Fruit fly (Drosophila melanogaster) whole organism, prepupa: ENCODE results near the gene Ppcs.

Experiments
- Blimp-1 ChIP-seq: fragments of 200-800 bp; sonication (Bioruptor generic); optimal IDR thresholded peaks from 3 replicates; lab custom pipeline; 2017; ENCODE audit warnings: missing biosample characterization, missing genetic modification characterization, mild to moderate bottlenecking, moderate library complexity, missing genetic modification reagents
- CG10631 ChIP-seq: fragments of 200-800 bp; sonication (Bioruptor generic); optimal IDR thresholded peaks from 2 replicates; lab custom pipeline; 2016; ENCODE audit warnings: missing biosample characterization, missing genetic modification characterization
- CG10669 ChIP-seq: fragments of 200-800 bp; sonication (Bioruptor generic); optimal IDR thresholded peaks from 3 replicates; lab custom pipeline; 2018; ENCODE audit warnings: missing biosample characterization, mild to moderate bottlenecking, missing genetic modification characterization, moderate library complexity
- CG11294 ChIP-seq: fragments of 200-800 bp; sonication (Bioruptor generic); IDR thresholded peaks from 2 replicates; pipeline ENCODE4 v1.3.6; 2022; ENCODE audit warnings: missing biosample characterization, missing genetic modification characterization
- CG15336 ChIP-seq: fragments of 200-800 bp; sonication (Bioruptor generic); IDR thresholded peaks from 2 replicates; pipeline ENCODE4 v1.3.6; 2022; ENCODE audit warnings: missing biosample characterization, missing genetic modification characterization
- CG31627 ChIP-seq: fragments of 200-800 bp; sonication (Bioruptor generic); optimal IDR thresholded peaks from 3 replicates; lab custom pipeline; 2016; ENCODE audit warnings: missing biosample characterization, missing genetic modification characterization
- CG32006 ChIP-seq: fragments of 200-800 bp; sonication (Bioruptor generic); optimal IDR thresholded peaks from 3 replicates; lab custom pipeline; 2017; ENCODE audit warnings: missing biosample characterization, mild to moderate bottlenecking, missing genetic modification characterization
- CG6163 ChIP-seq: fragments of 200-800 bp; sonication (Bioruptor generic); IDR thresholded peaks from 3 replicates; pipeline ENCODE4 v1.3.6; 2022; ENCODE audit warnings: missing biosample characterization, missing genetic modification characterization
- CG6854 ChIP-seq: fragments of 200-800 bp; sonication (Bioruptor generic); optimal IDR thresholded peaks from 2 replicates; lab custom pipeline; 2017; ENCODE audit warnings: missing biosample characterization, mild to moderate bottlenecking, missing genetic modification characterization
- CG7368 ChIP-seq: fragments of 200-800 bp; sonication (Bioruptor generic); optimal IDR thresholded peaks from 3 replicates; lab custom pipeline; 2016; ENCODE audit warnings: missing biosample characterization, missing genetic modification characterization
- CG8119 ChIP-seq: fragments of 200-800 bp; sonication (Bioruptor generic); IDR thresholded peaks from 3 replicates; pipeline ENCODE4 v1.3.6; 2022; ENCODE audit warnings: missing biosample characterization, missing genetic modification characterization
- CG8632 ChIP-seq: fragments of 200-800 bp; sonication (Bioruptor generic); optimal IDR thresholded peaks from 3 replicates; lab custom pipeline; 2016; ENCODE audit warnings: missing biosample characterization, missing genetic modification characterization
- Eip78C ChIP-seq: fragments of 200-800 bp; sonication (Bioruptor generic); peaks from one replicate; lab custom pipeline; 2016; ENCODE audit warnings: missing biosample characterization, missing genetic modification characterization
- Lpt ChIP-seq: fragments of 200-800 bp; sonication (Bioruptor generic); optimal IDR thresholded peaks from 3 replicates; lab custom pipeline; 2016; ENCODE audit warnings: missing biosample characterization, missing genetic modification characterization
- Met ChIP-seq: fragments of 200-800 bp; sonication (Bioruptor generic); optimal IDR thresholded peaks from 3 replicates; lab custom pipeline; 2016; ENCODE audit warnings: missing biosample characterization, missing genetic modification characterization
- OdsH ChIP-seq: fragments of 200-800 bp; sonication (Bioruptor generic); optimal IDR thresholded peaks from 3 replicates; lab custom pipeline; 2016; ENCODE audit warnings: missing biosample characterization, missing genetic modification characterization
- Smox ChIP-seq: fragments of 200-800 bp; sonication (Bioruptor generic); optimal IDR thresholded peaks from 3 replicates; lab custom pipeline; 2016; ENCODE audit warnings: missing biosample characterization, missing genetic modification characterization
- Sox102F ChIP-seq: fragments of 200-800 bp; sonication (Bioruptor generic); optimal IDR thresholded peaks from 2 replicates; lab custom pipeline; 2016; ENCODE audit warnings: missing biosample characterization, mild to moderate bottlenecking, missing genetic modification characterization
- achi ChIP-seq: fragments of 200-800 bp; sonication (Bioruptor generic); optimal IDR thresholded peaks from 3 replicates; lab custom pipeline; 2016; ENCODE audit warnings: missing biosample characterization, missing genetic modification characterization
- acj6 ChIP-seq: fragments of 200-800 bp; sonication (Bioruptor generic); optimal IDR thresholded peaks from 3 replicates; lab custom pipeline; 2016; ENCODE audit warnings: missing biosample characterization, missing genetic modification characterization
- eg ChIP-seq: fragments of 200-800 bp; sonication (Bioruptor generic); IDR thresholded peaks from 3 replicates; pipeline ENCODE4 v1.3.6; 2022; ENCODE audit warnings: missing biosample characterization, missing genetic modification characterization
- esn ChIP-seq: fragments of 200-800 bp; sonication (Bioruptor generic); optimal IDR thresholded peaks from 2 replicates; lab custom pipeline; 2016; ENCODE audit warnings: missing biosample characterization, mild to moderate bottlenecking, missing genetic modification characterization, moderate library complexity
- fd59A ChIP-seq: fragments of 200-800 bp; sonication (Bioruptor generic); optimal IDR thresholded peaks from 2 replicates; lab custom pipeline; 2017; ENCODE audit warnings: missing biosample characterization, mild to moderate bottlenecking, missing genetic modification characterization, missing genetic modification reagents
- fkh ChIP-seq: fragments of 200-800 bp; sonication (Bioruptor generic); optimal IDR thresholded peaks from 3 replicates; lab custom pipeline; 2017; ENCODE audit warnings: missing biosample characterization, mild to moderate bottlenecking, missing genetic modification characterization, moderate library complexity
- net ChIP-seq: fragments of 200-800 bp; sonication (Bioruptor generic); optimal IDR thresholded peaks from 3 replicates; lab custom pipeline; 2016; ENCODE audit warnings: missing biosample characterization, missing genetic modification characterization
- spab ChIP-seq: fragments of 200-800 bp; sonication (Bioruptor generic); optimal IDR thresholded peaks from 2 replicates; lab custom pipeline; 2017; ENCODE audit warnings: missing biosample characterization, mild to moderate bottlenecking, missing genetic modification characterization, missing genetic modification reagents
- ss ChIP-seq, 2 experiments: fragments of 200-800 bp; sonication (Bioruptor generic); optimal IDR thresholded peaks; 2 replicates in 1 of 2; 3 replicates in 1 of 2; lab custom pipeline; 2017 to 2018; ENCODE audit warnings: mild to moderate bottlenecking in 2 of 2, missing biosample characterization in 2 of 2, missing genetic modification characterization in 2 of 2, moderate library complexity in 1 of 2
- svp ChIP-seq: fragments of 200-800 bp; sonication (Bioruptor generic); peaks from one replicate; lab custom pipeline; 2016; ENCODE audit warnings: missing biosample characterization, missing genetic modification characterization
- vri ChIP-seq: fragments of 200-800 bp; sonication (Bioruptor generic); optimal IDR thresholded peaks from 3 replicates; lab custom pipeline; 2016; ENCODE audit warnings: missing biosample characterization, mild to moderate bottlenecking, missing genetic modification characterization

Ppcs gene

dm6 chr3R:19152835-19153234 is 5.1 kb upstream of the Ppcs start (continued):
- TF ChIP-seq CG10631 (GFP tag; lab: Kevin White, UChicago) (no peak), CG7368 (GFP tag; lab: Kevin White, UChicago) (peak; percentile 31), Sox102F (GFP tag; lab: Kevin White, UChicago) (no peak), net (GFP tag; lab: Kevin White, UChicago) (no peak)

dm6 chr3R:19151848-19152787 is 4.4 kb upstream of the Ppcs start:
- TF ChIP-seq CG6163 (peak; percentile 45; the same call in 1 of the 3 replicates), CG32006 (peak; percentile 30), CG15336 (GFP tag; lab: Robert Waterston, UW) (peak; percentile 52), svp (GFP tag; lab: Kevin White, UChicago) (peak; percentile 82), achi (GFP tag; lab: Kevin White, UChicago) (peak; percentile 34), spab (GFP tag; lab: Kevin White, UChicago) (no peak), vri (GFP tag; lab: Kevin White, UChicago) (no peak), Smox (GFP tag; lab: Kevin White, UChicago) (peak; percentile 7), Lpt (no peak), CG11294 (0 out of 2 replicates have a peak, but pooled peaks have one; percentile 14), esn (GFP tag; lab: Kevin White, UChicago) (no peak), ss (GFP tag; optimal IDR thresholded peaks at IDR 0.05; lab: Kevin White, UChicago) (no peak), eg (GFP tag; lab: Robert Waterston, UW) (peak; percentile 70), OdsH (peak; percentile 14), acj6 (GFP tag; lab: Kevin White, UChicago) (no peak), CG10669 (GFP tag; lab: Kevin White, UChicago) (no peak), CG10631 (GFP tag; lab: Kevin White, UChicago) (peak; percentile 16), fkh (GFP tag; lab: Kevin White, UChicago) (peak; percentile 15), Met (GFP tag; lab: Kevin White, UChicago) (peak; percentile 8), Eip78C (GFP tag; lab: Kevin White, UChicago) (peak; percentile 45), CG8119 (GFP tag; lab: Robert Waterston, UW) (peak; percentile 44; the same call in 2 of the 3 replicates), net (GFP tag; lab: Kevin White, UChicago) (peak; percentile 18), CG8632 (GFP tag; lab: Kevin White, UChicago) (peak; percentile 6)

dm6 chr3R:19150856-19151651 is 3.3 kb upstream of the Ppcs start:
- peak; percentile 63 for TF ChIP-seq Blimp-1 (GFP tag; lab: Kevin White, UChicago)
- TF ChIP-seq CG31627 (GFP tag; lab: Kevin White, UChicago) = no peak
- TF ChIP-seq vri (GFP tag; lab: Kevin White, UChicago) = no peak
- peak in 1 of 2 experiments; percentile 31 for TF ChIP-seq ss (GFP tag; optimal IDR thresholded peaks at IDR 0.05; lab: Kevin White, UChicago)
- peak; percentile 58 for TF ChIP-seq Eip78C (GFP tag; lab: Kevin White, UChicago)
- peak; percentile 78 for TF ChIP-seq CG6854 (GFP tag; lab: Kevin White, UChicago)
- no peak for TF ChIP-seq fd59A (GFP tag; lab: Kevin White, UChicago)
- TF ChIP-seq, all 60 proteins: peak for 4

dm6 chr3R:19134957-19135356 is 12.8 kb downstream of the Ppcs start, which contains the start of gene Cyp12a4:
Gene Cyp12a4 (plus strand): TSS chr3R:19135158.
- TF ChIP-seq vri (GFP tag; lab: Kevin White, UChicago) (peak; percentile 11), CG8119 (GFP tag; lab: Robert Waterston, UW) (no peak)
- TF ChIP-seq, all 60 proteins: peak for 1
